Fruit fly (Drosophila melanogaster) whole organism, embryonic: Measurements from ENCODE around the gene Cat.

Source experiments
- Blimp-1 ChIP-seq: fragments of 200-800 bp; sonication (Bioruptor generic); optimal IDR thresholded peaks from 3 replicates; lab custom pipeline; 2018; ENCODE audit warnings: missing biosample characterization, missing genetic modification characterization, mild to moderate bottlenecking, moderate library complexity, missing genetic modification reagents
- CG10321 ChIP-seq: fragments of 200-800 bp; sonication (Bioruptor generic); IDR thresholded peaks from 2 replicates; pipeline ENCODE4 v1.3.6; 2022; ENCODE audit warnings: missing biosample characterization, missing genetic modification characterization
- CG10366 ChIP-seq: fragments of 200-800 bp; sonication (Bioruptor generic); IDR thresholded peaks from 2 replicates; pipeline ENCODE4 v1.3.6; 2022; ENCODE audit warnings: missing biosample characterization, missing genetic modification characterization
- CG12659 ChIP-seq: fragments of 200-800 bp; sonication (Bioruptor generic); optimal IDR thresholded peaks from 3 replicates; lab custom pipeline; 2017; ENCODE audit warnings: mild to moderate bottlenecking, missing biosample characterization, missing genetic modification reagents, missing genetic modification characterization
- CG13296 ChIP-seq: fragments of 200-800 bp; sonication (Bioruptor generic); optimal IDR thresholded peaks from 3 replicates; lab custom pipeline; 2018; ENCODE audit warnings: missing biosample characterization, mild to moderate bottlenecking, missing genetic modification characterization
- CG15479 ChIP-seq: fragments of 200-800 bp; sonication (Bioruptor generic); optimal IDR thresholded peaks from 3 replicates; lab custom pipeline; 2019; ENCODE audit warnings: missing biosample characterization, mild to moderate bottlenecking, missing genetic modification characterization, moderate library complexity
- CG17568 ChIP-seq: fragments of 200-800 bp; sonication (Bioruptor generic); optimal IDR thresholded peaks from 2 replicates; lab custom pipeline; 2018; ENCODE audit warnings: missing biosample characterization, mild to moderate bottlenecking, missing genetic modification characterization, moderate library complexity
- CG1832 ChIP-seq: fragments of 200-800 bp; sonication (Bioruptor generic); optimal IDR thresholded peaks from 2 replicates; lab custom pipeline; 2017; ENCODE audit warnings: missing biosample characterization, mild to moderate bottlenecking, missing genetic modification characterization, inconsistent platforms
- CG2678 ChIP-seq: fragments of 200-800 bp; sonication (Bioruptor generic); optimal IDR thresholded peaks from 3 replicates; lab custom pipeline; 2019; ENCODE audit warnings: missing biosample characterization, mild to moderate bottlenecking, missing genetic modification characterization, moderate library complexity
- CG31224 ChIP-seq: fragments of 200-800 bp; sonication (Bioruptor generic); IDR thresholded peaks from 2 replicates; pipeline ENCODE4 v1.3.6; 2022; ENCODE audit warnings: missing biosample characterization, missing genetic modification characterization
- CG32532 ChIP-seq: fragments of 200-800 bp; sonication (Bioruptor generic); IDR thresholded peaks from 2 replicates; pipeline ENCODE4 v1.3.6; 2022; ENCODE audit warnings: missing biosample characterization, missing genetic modification characterization
- CG34376 ChIP-seq: fragments of 200-800 bp; sonication (Bioruptor generic); optimal IDR thresholded peaks from 2 replicates; lab custom pipeline; 2018; ENCODE audit warnings: missing biosample characterization, mild to moderate bottlenecking, missing genetic modification characterization
- CG4360 ChIP-seq: fragments of 200-800 bp; sonication (Bioruptor generic); IDR thresholded peaks from 2 replicates; pipeline ENCODE4 v1.3.6; 2022; ENCODE audit warnings: missing biosample characterization, missing genetic modification characterization
- CG6175 ChIP-seq: fragments of 200-800 bp; sonication (Bioruptor generic); IDR thresholded peaks from 3 replicates; pipeline ENCODE4 v1.3.6; 2022; ENCODE audit warnings: missing biosample characterization, missing genetic modification characterization
- CG6791 ChIP-seq: fragments of 200-800 bp; sonication (Bioruptor generic); IDR thresholded peaks from 3 replicates; pipeline ENCODE4 v1.3.6; 2022; ENCODE audit warnings: missing biosample characterization, missing genetic modification characterization; ENCODE audit not compliant: partially characterized antibody
- CG7357 ChIP-seq: fragments of 200-800 bp; sonication (Bioruptor generic); IDR thresholded peaks from 3 replicates; pipeline ENCODE4 v1.3.6; 2022; ENCODE audit warnings: missing biosample characterization, missing genetic modification characterization
- CG8281 ChIP-seq: fragments of 200-800 bp; sonication (Bioruptor generic); optimal IDR thresholded peaks from 2 replicates; lab custom pipeline; 2018; ENCODE audit warnings: missing biosample characterization, mild to moderate bottlenecking, missing genetic modification characterization, moderate library complexity
- CTCF ChIP-seq: fragments of 200-800 bp; sonication (Bioruptor generic); optimal IDR thresholded peaks from 2 replicates; lab custom pipeline; 2017; ENCODE audit warnings: missing biosample characterization, mild to moderate bottlenecking, missing genetic modification characterization, moderate library complexity
- D19A ChIP-seq: fragments of 200-800 bp; optimal IDR thresholded peaks from 3 replicates; lab custom pipeline; 2019; ENCODE audit warnings: missing biosample characterization, mild to moderate bottlenecking, missing genetic modification characterization, moderate library complexity
- Dbx ChIP-seq: fragments of 200-800 bp; sonication (Bioruptor generic); IDR thresholded peaks from 3 replicates; pipeline ENCODE4 v1.3.6; 2022; ENCODE audit warnings: missing biosample characterization, missing genetic modification characterization
- Dfd ChIP-seq, 2 experiments: fragments of >200 bp; optimal IDR thresholded peaks; 2 replicates each; lab custom pipeline; 2017; ENCODE audit warnings: missing biosample characterization in 2 of 2, missing genetic modification characterization in 2 of 2
- Dp ChIP-seq: fragments of 200-800 bp; sonication (Bioruptor generic); optimal IDR thresholded peaks from 2 replicates; lab custom pipeline; 2018; ENCODE audit warnings: missing biosample characterization, mild to moderate bottlenecking, missing genetic modification characterization, moderate library complexity
- Drgx ChIP-seq: fragments of 200-800 bp; sonication (Bioruptor generic); IDR thresholded peaks from 2 replicates; pipeline ENCODE4 v1.3.6; 2022; ENCODE audit warnings: missing biosample characterization, missing genetic modification characterization
- E2f2 ChIP-seq: fragments of 200-800 bp; sonication (Bioruptor generic); IDR thresholded peaks from 2 replicates; pipeline ENCODE4 v1.3.6; 2022; ENCODE audit warnings: missing biosample characterization, missing genetic modification characterization
- Hr3 ChIP-seq: fragments of 200-800 bp; sonication (Bioruptor generic); optimal IDR thresholded peaks from 3 replicates; lab custom pipeline; 2016; ENCODE audit warnings: missing biosample characterization, missing genetic modification characterization
- Hsf ChIP-seq: fragments of 200-800 bp; sonication (Bioruptor generic); optimal IDR thresholded peaks from 3 replicates; lab custom pipeline; 2016; ENCODE audit warnings: missing biosample characterization, missing genetic modification characterization
- Jarid2 ChIP-seq: fragments of 200-800 bp; sonication (Bioruptor generic); optimal IDR thresholded peaks from 3 replicates; lab custom pipeline; 2017; ENCODE audit warnings: mild to moderate bottlenecking, missing biosample characterization, missing genetic modification reagents, missing genetic modification characterization
- Max ChIP-seq: fragments of 200-800 bp; sonication (Bioruptor generic); optimal IDR thresholded peaks from 2 replicates; lab custom pipeline; 2016; ENCODE audit warnings: missing biosample characterization, mild to moderate bottlenecking, missing genetic modification characterization
- Med ChIP-seq: fragments of 200-800 bp; sonication (Bioruptor generic); peaks from one replicate; lab custom pipeline; 2016; ENCODE audit warnings: missing biosample characterization, missing genetic modification characterization, mild to moderate bottlenecking, inconsistent platforms, moderate library complexity
- NFAT ChIP-seq: fragments of 200-800 bp; sonication (Bioruptor generic); IDR thresholded peaks from 2 replicates; pipeline ENCODE4 v1.3.6; 2022; ENCODE audit warnings: missing biosample characterization, missing genetic modification characterization
- Neu2 ChIP-seq: fragments of 200-800 bp; sonication (Bioruptor generic); optimal IDR thresholded peaks from 3 replicates; lab custom pipeline; 2016; ENCODE audit warnings: missing biosample characterization, missing genetic modification characterization, borderline replicate concordance
- Nf-YB ChIP-seq: fragments of 200-800 bp; sonication (Bioruptor generic); optimal IDR thresholded peaks from 3 replicates; lab custom pipeline; 2019; ENCODE audit warnings: missing biosample characterization, mild to moderate bottlenecking, missing genetic modification characterization, moderate library complexity
- Trl ChIP-seq, 3 experiments: fragments of >200 bp in 2 of 3; fragments of 200-800 bp in 1 of 3; sonication (Bioruptor generic) in 1 of 3; optimal IDR thresholded peaks; 2 replicates in 1 of 3; 3 replicates in 2 of 3; lab custom pipeline; 2016 to 2017; ENCODE audit warnings: missing biosample characterization in 1 of 3, missing genetic modification characterization in 1 of 3
- Xbp1 ChIP-seq: fragments of 200-800 bp; sonication (Bioruptor generic); optimal IDR thresholded peaks from 3 replicates; lab custom pipeline; 2016; ENCODE audit warnings: missing biosample characterization, mild to moderate bottlenecking, missing genetic modification characterization
- Xrp1 ChIP-seq: fragments of 200-800 bp; sonication (Bioruptor generic); IDR thresholded peaks from 2 replicates; pipeline ENCODE4 v1.3.6; 2022; ENCODE audit warnings: missing biosample characterization, missing genetic modification characterization
- ci ChIP-seq: fragments of 200-800 bp; sonication (Bioruptor generic); IDR thresholded peaks from 3 replicates; pipeline ENCODE4 v1.3.6; 2022; ENCODE audit warnings: missing biosample characterization, missing genetic modification characterization
- dysf ChIP-seq: fragments of 200-800 bp; sonication (Bioruptor generic); IDR thresholded peaks from 3 replicates; pipeline ENCODE4 v1.3.6; 2022; ENCODE audit warnings: missing biosample characterization, missing genetic modification characterization
- eve ChIP-seq, 2 experiments: fragments of >200 bp; optimal IDR thresholded peaks; 2 replicates each; lab custom pipeline; 2017; ENCODE audit warnings: missing biosample characterization in 2 of 2, missing genetic modification characterization in 2 of 2
- exex ChIP-seq: fragments of 200-800 bp; sonication (Bioruptor generic); optimal IDR thresholded peaks from 4 replicates; lab custom pipeline; 2018; ENCODE audit warnings: missing biosample characterization, mild to moderate bottlenecking, missing genetic modification characterization, moderate library complexity
- gsb ChIP-seq: fragments of 200-800 bp; sonication (Bioruptor generic); IDR thresholded peaks from 2 replicates; pipeline ENCODE4 v1.3.6; 2022; ENCODE audit warnings: missing biosample characterization, missing genetic modification characterization
- h ChIP-seq: fragments of >200 bp; optimal IDR thresholded peaks from 2 replicates; lab custom pipeline; 2017
- lola ChIP-seq, 3 experiments: fragments of >200 bp in 2 of 3; fragments of 200-800 bp in 1 of 3; sonication (Bioruptor generic) in 1 of 3; optimal IDR thresholded peaks; 2 replicates each; lab custom pipeline; 2017 to 2019; ENCODE audit warnings: missing biosample characterization in 3 of 3, missing genetic modification characterization in 3 of 3, mild to moderate bottlenecking in 1 of 3, moderate library complexity in 1 of 3
- nom ChIP-seq: fragments of 200-800 bp; sonication (Bioruptor generic); optimal IDR thresholded peaks from 2 replicates; lab custom pipeline; 2017; ENCODE audit warnings: missing biosample characterization, missing genetic modification characterization, mild to moderate bottlenecking, moderate library complexity, missing genetic modification reagents
- org-1 ChIP-seq: fragments of 200-800 bp; sonication (Bioruptor generic); optimal IDR thresholded peaks from 2 replicates; lab custom pipeline; 2017; ENCODE audit warnings: missing biosample characterization, missing genetic modification characterization
- pfk ChIP-seq: fragments of 200-800 bp; sonication (Bioruptor generic); optimal IDR thresholded peaks from 2 replicates; lab custom pipeline; 2018; ENCODE audit warnings: missing biosample characterization, mild to moderate bottlenecking, missing genetic modification characterization, moderate library complexity
- prd ChIP-seq, 3 experiments: fragments of >200 bp in 2 of 3; fragments of 200-800 bp in 1 of 3; sonication (Bioruptor generic) in 1 of 3; optimal IDR thresholded peaks in 2 of 3; IDR thresholded peaks in 1 of 3; 2 replicates in 2 of 3; 3 replicates in 1 of 3; pipeline versions ENCODE4 v1.3.6 to Lab custom; 2017 to 2022; ENCODE audit warnings: missing biosample characterization in 1 of 3, missing genetic modification characterization in 1 of 3
- schlank ChIP-seq: fragments of 200-800 bp; sonication (Bioruptor generic); optimal IDR thresholded peaks from 2 replicates; lab custom pipeline; 2018; ENCODE audit warnings: missing biosample characterization, mild to moderate bottlenecking, missing genetic modification characterization
- sens ChIP-seq: fragments of 200-800 bp; sonication (Bioruptor generic); peaks from one replicate; lab custom pipeline; 2016; ENCODE audit warnings: missing biosample characterization, missing genetic modification characterization
- sisA ChIP-seq: fragments of 200-800 bp; sonication (Bioruptor generic); IDR thresholded peaks from 2 replicates; pipeline ENCODE4 v1.3.6; 2022; ENCODE audit warnings: missing biosample characterization, missing genetic modification characterization
- so ChIP-seq: fragments of 200-800 bp; sonication (Bioruptor generic); IDR thresholded peaks from 3 replicates; pipeline ENCODE4 v1.3.6; 2022; ENCODE audit warnings: missing biosample characterization, missing genetic modification characterization
- tx ChIP-seq: fragments of 200-800 bp; sonication (Bioruptor generic); optimal IDR thresholded peaks from 2 replicates; lab custom pipeline; 2016; ENCODE audit warnings: missing biosample characterization, missing genetic modification characterization
- yki ChIP-seq: fragments of >200 bp; optimal IDR thresholded peaks from 3 replicates; lab custom pipeline; 2018

Gene Cat

dm6 chr3L:18792834-18793233 is 29.6 kb upstream of the Cat start:
- TF ChIP-seq CG1832 (peak; percentile 24), Xbp1 (GFP tag; lab: Kevin White, UChicago) (no peak), CG6791 (GFP tag; lab: Robert Waterston, UW) (no peak), CG12659 (no peak), CG7357 (GFP tag; lab: Robert Waterston, UW) (no peak), so (GFP tag; lab: Robert Waterston, UW) (no peak), pfk (GFP tag; lab: Kevin White, UChicago) (no peak), Blimp-1 (GFP tag; lab: Kevin White, UChicago) (no peak), Drgx (peak; percentile 27; the same call in 1 of the 2 replicates), CG15479 (GFP tag; lab: Kevin White, UChicago) (peak; percentile 21), CG10321 (GFP tag; lab: Robert Waterston, UW) (0 out of 2 replicates have a peak, but pooled peaks have one; percentile 28), CTCF (GFP tag; lab: Kevin White, UChicago) (no peak), CG31224 (GFP tag; lab: Robert Waterston, UW) (no peak), NFAT (GFP tag; lab: Robert Waterston, UW) (no peak), Xrp1 (GFP tag; lab: Robert Waterston, UW) (no peak), Max (GFP tag; lab: Kevin White, UChicago) (no peak), lola (GFP tag; optimal IDR thresholded peaks at IDR 0.05; lab: Kevin White, UChicago) (no peak), Jarid2 (GFP tag; lab: Kevin White, UChicago) (no peak), Neu2 (no peak), Nf-YB (GFP tag; lab: Kevin White, UChicago) (no peak), Hsf (GFP tag; lab: Kevin White, UChicago) (no peak), nom (GFP tag; lab: Kevin White, UChicago) (peak; percentile 15), Med (GFP tag; lab: Kevin White, UChicago) (no peak), CG4360 (GFP tag; lab: Robert Waterston, UW) (no peak), schlank (no peak), CG34376 (no peak), exex (tag; lab: Kevin White, UChicago) (no peak), Hr3 (no peak), CG17568 (GFP tag; lab: Kevin White, UChicago) (no peak), ci (peak; percentile 58; the same call in 1 of the 3 replicates), CG6175 (no peak), sisA (GFP tag; lab: Robert Waterston, UW) (no peak), CG13296 (GFP tag; lab: Kevin White, UChicago) (no peak), dysf (GFP tag; lab: Robert Waterston, UW) (no peak), Dp (no peak), Dbx (GFP tag; lab: Robert Waterston, UW) (0 out of 3 replicates have a peak, but pooled peaks have one; percentile 14), org-1 (GFP tag; lab: Kevin White, UChicago) (no peak), CG10366 (GFP tag; lab: Robert Waterston, UW) (no peak), h (lab: Kevin White, UChicago) (no peak), E2f2 (GFP tag; lab: Robert Waterston, UW) (no peak), sens (GFP tag; lab: Kevin White, UChicago) (no peak), CG32532 (GFP tag; lab: Robert Waterston, UW) (0 out of 2 replicates have a peak, but pooled peaks have one; percentile 23), CG2678 (tag; lab: Kevin White, UChicago) (no peak), yki (lab: Kevin White, UChicago) (peak; percentile 41), prd (optimal IDR thresholded peaks at IDR 0.05; lab: Kevin White, UChicago) (no peak), prd (GFP tag; IDR thresholded peaks at IDR 0.05; lab: Robert Waterston, UW) (no peak), D19A (tag; lab: Kevin White, UChicago) (no peak), Dfd (GFP tag; optimal IDR thresholded peaks at IDR 0.05; lab: Kevin White, UChicago) (no peak), Trl (optimal IDR thresholded peaks at IDR 0.05; lab: Kevin White, UChicago) (peak; percentile 49 to 65), Trl (GFP tag; optimal IDR thresholded peaks at IDR 0.05; lab: Kevin White, UChicago) (no peak), tx (GFP tag; lab: Kevin White, UChicago) (no peak), CG8281 (tag; lab: Kevin White, UChicago) (no peak), gsb (GFP tag; lab: Robert Waterston, UW) (no peak), eve (GFP tag; optimal IDR thresholded peaks at IDR 0.05; lab: Kevin White, UChicago) (no peak)
